Worm (Caenorhabditis elegans) whole organism, L3 larva: Measurements from ENCODE around the gene rib-2.

Experiments
- R02D3.7 ChIP-seq: fragments of 150-350 bp; optimal IDR thresholded peaks from 2 replicates; lab custom pipeline; 2014; ENCODE audit warnings: missing biosample characterization, missing genetic modification characterization
- ZK546.5 ChIP-seq: sonication (generic microtip); optimal IDR thresholded peaks from 2 replicates; lab custom pipeline; 2017; ENCODE audit warnings: missing biosample characterization, missing genetic modification characterization
- aly-2 ChIP-seq: fragments of 150-350 bp; optimal IDR thresholded peaks from 2 replicates; lab custom pipeline; 2014; ENCODE audit warnings: missing biosample characterization, missing genetic modification characterization
- ama-1 ChIP-seq: fragments of 150-350 bp; optimal IDR thresholded peaks from 2 replicates; lab custom pipeline; 2018
- ceh-16 ChIP-seq: sonication (generic microtip); optimal IDR thresholded peaks from 2 replicates; lab custom pipeline; 2017; ENCODE audit warnings: missing biosample characterization, missing genetic modification characterization
- ceh-28 ChIP-seq: fragments of 150-350 bp; optimal IDR thresholded peaks from 2 replicates; lab custom pipeline; 2014; ENCODE audit warnings: missing biosample characterization, missing genetic modification reagents, missing genetic modification characterization
- ceh-9 ChIP-seq: sonication (generic microtip); optimal IDR thresholded peaks from 2 replicates; lab custom pipeline; 2018; ENCODE audit warnings: missing biosample characterization, missing genetic modification characterization
- egl-27 ChIP-seq: sonication (generic microtip); optimal IDR thresholded peaks from 4 replicates; lab custom pipeline; 2017; ENCODE audit warnings: missing biosample characterization, missing genetic modification reagents, missing genetic modification characterization
- egl-5 ChIP-seq: fragments of 150-350 bp; optimal IDR thresholded peaks from 2 replicates; lab custom pipeline; 2017; ENCODE audit warnings: missing biosample characterization, missing genetic modification reagents, missing genetic modification characterization, inconsistent platforms
- elt-1 ChIP-seq: fragments of 150-350 bp; optimal IDR thresholded peaks from 2 replicates; lab custom pipeline; 2014; ENCODE audit warnings: missing biosample characterization, missing genetic modification characterization
- elt-3 ChIP-seq, 3 experiments: fragments of 150-350 bp in 1 of 3; sonication (generic microtip) in 2 of 3; optimal IDR thresholded peaks; 2 replicates in 2 of 3; 4 replicates in 1 of 3; lab custom pipeline; 2014 to 2017; ENCODE audit warnings: missing biosample characterization in 3 of 3, missing genetic modification characterization in 3 of 3
- fkh-10 ChIP-seq: sonication (generic microtip); optimal IDR thresholded peaks from 2 replicates; lab custom pipeline; 2017; ENCODE audit warnings: missing biosample characterization, missing genetic modification reagents, missing genetic modification characterization
- fos-1 ChIP-seq: fragments of 150-350 bp; optimal IDR thresholded peaks from 2 replicates; lab custom pipeline; 2014; ENCODE audit warnings: missing biosample characterization, missing genetic modification characterization
- hmg-11 ChIP-seq: sonication (generic microtip); optimal IDR thresholded peaks from 2 replicates; lab custom pipeline; 2016; ENCODE audit warnings: missing genetic modification characterization, missing compliant biosample characterization
- lin-15B ChIP-seq: fragments of 150-350 bp; optimal IDR thresholded peaks from 2 replicates; lab custom pipeline; 2014; ENCODE audit warnings: missing biosample characterization, missing genetic modification characterization
- mdl-1 ChIP-seq: fragments of 150-350 bp; optimal IDR thresholded peaks from 2 replicates; lab custom pipeline; 2014; ENCODE audit warnings: missing biosample characterization, missing genetic modification characterization
- mml-1 ChIP-seq: fragments of 150-350 bp; sonication (generic microtip); optimal IDR thresholded peaks from 3 replicates; lab custom pipeline; 2014; ENCODE audit warnings: missing biosample characterization, missing genetic modification characterization
- nfya-1 ChIP-seq: sonication (generic microtip); optimal IDR thresholded peaks from 2 replicates; lab custom pipeline; 2017; ENCODE audit warnings: missing genetic modification characterization, mild to moderate bottlenecking, missing compliant biosample characterization, antibody characterized with exemption, moderate library complexity; ENCODE audit not compliant: insufficient read depth
- nhr-12 ChIP-seq: fragments of 150-350 bp; optimal IDR thresholded peaks from 2 replicates; lab custom pipeline; 2014; ENCODE audit warnings: missing biosample characterization, missing genetic modification characterization
- nhr-23 ChIP-seq: fragments of 150-350 bp; optimal IDR thresholded peaks from 2 replicates; lab custom pipeline; 2014; ENCODE audit warnings: missing biosample characterization, missing genetic modification reagents, missing genetic modification characterization
- nhr-237 ChIP-seq: fragments of 150-350 bp; optimal IDR thresholded peaks from 2 replicates; lab custom pipeline; 2014; ENCODE audit warnings: missing biosample characterization, missing genetic modification characterization
- nhr-25 ChIP-seq: sonication (generic microtip); optimal IDR thresholded peaks from 2 replicates; lab custom pipeline; 2017; ENCODE audit warnings: missing biosample characterization, missing genetic modification characterization
- nhr-28 ChIP-seq: fragments of 150-350 bp; optimal IDR thresholded peaks from 2 replicates; lab custom pipeline; 2014; ENCODE audit warnings: missing biosample characterization, missing genetic modification characterization
- nhr-43 ChIP-seq: sonication (generic microtip); optimal IDR thresholded peaks from 2 replicates; lab custom pipeline; 2016; ENCODE audit warnings: mild to moderate bottlenecking, missing genetic modification characterization, missing compliant biosample characterization; ENCODE audit not compliant: poor library complexity, severe bottlenecking
- nhr-67 ChIP-seq: fragments of 150-350 bp; optimal IDR thresholded peaks from 2 replicates; lab custom pipeline; 2014; ENCODE audit warnings: missing biosample characterization, missing genetic modification characterization
- nhr-76 ChIP-seq: fragments of 150-350 bp; sonication (generic microtip); optimal IDR thresholded peaks from 5 replicates; lab custom pipeline; 2014; ENCODE audit warnings: missing biosample characterization, missing genetic modification characterization
- pha-4 ChIP-seq: fragments of 150-350 bp; optimal IDR thresholded peaks from 2 replicates; lab custom pipeline; 2014; ENCODE audit warnings: missing biosample characterization, missing genetic modification reagents, missing genetic modification characterization
- pqm-1 ChIP-seq: fragments of 150-350 bp; optimal IDR thresholded peaks from 2 replicates; lab custom pipeline; 2017; ENCODE audit warnings: missing biosample characterization, missing genetic modification characterization, inconsistent platforms
- sea-2 ChIP-seq: fragments of 150-350 bp; sonication (generic microtip); optimal IDR thresholded peaks from 4 replicates; lab custom pipeline; 2014; ENCODE audit warnings: missing biosample characterization, missing genetic modification reagents, missing genetic modification characterization
- skn-1 ChIP-seq: fragments of 150-350 bp; optimal IDR thresholded peaks from 2 replicates; lab custom pipeline; 2014; ENCODE audit warnings: missing biosample characterization, missing genetic modification characterization
- tbx-2 ChIP-seq: sonication (generic microtip); optimal IDR thresholded peaks from 2 replicates; lab custom pipeline; 2016; ENCODE audit warnings: mild to moderate bottlenecking, missing genetic modification characterization, missing compliant biosample characterization
- zag-1 ChIP-seq: fragments of 150-350 bp; optimal IDR thresholded peaks from 2 replicates; lab custom pipeline; 2014; ENCODE audit warnings: missing biosample characterization, missing genetic modification characterization
- ztf-11 ChIP-seq: fragments of 150-350 bp; optimal IDR thresholded peaks from 2 replicates; lab custom pipeline; 2014; ENCODE audit warnings: missing biosample characterization, missing genetic modification characterization
- ztf-4 ChIP-seq: fragments of 150-350 bp; optimal IDR thresholded peaks from 2 replicates; lab custom pipeline; 2014; ENCODE audit warnings: missing biosample characterization, missing genetic modification characterization

The rib-2 gene

DNA sequence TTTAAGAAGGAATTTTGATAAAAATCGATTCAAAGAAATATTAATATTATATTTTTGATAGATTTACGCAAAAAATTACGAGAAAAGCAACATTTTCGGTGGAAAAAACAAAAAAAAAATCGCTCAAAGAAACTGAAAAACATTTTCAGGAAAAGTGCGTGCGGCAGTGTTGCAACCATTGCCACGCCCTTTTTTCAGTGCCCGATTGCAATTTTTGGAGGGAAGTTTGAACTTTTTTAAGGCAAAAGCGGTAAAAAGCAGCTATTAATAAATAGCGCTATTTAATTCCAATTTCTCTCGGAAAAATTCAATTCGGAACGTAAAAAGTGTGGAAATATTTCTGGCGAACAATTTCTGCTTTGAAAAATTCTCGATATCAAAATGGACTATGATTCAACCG lies 21.6 kb upstream of the rib-2 start:
- TF ChIP-seq nhr-67 (no peak), pha-4 (no peak), mdl-1 (no peak), mml-1 (no peak), nhr-25 (tag; lab: Kevin White, UChicago) (no peak), nhr-12 (no peak), egl-5 (tag; lab: Kevin White, UChicago) (no peak), R02D3.7 (tag; lab: Kevin White, UChicago) (no peak), aly-2 (no peak), ztf-4 (tag; lab: Kevin White, UChicago) (no peak), ztf-11 (tag; lab: Kevin White, UChicago) (no peak), skn-1 (tag; lab: Kevin White, UChicago) (no peak), nhr-237 (tag; lab: Kevin White, UChicago) (no peak), nfya-1 (no peak), fkh-10 (GFP tag; lab: Kevin White, UChicago) (no peak), elt-1 (tag; lab: Kevin White, UChicago) (no peak), nhr-28 (tag; lab: Kevin White, UChicago) (no peak), pqm-1 (tag; lab: Kevin White, UChicago) (no peak)

DNA sequence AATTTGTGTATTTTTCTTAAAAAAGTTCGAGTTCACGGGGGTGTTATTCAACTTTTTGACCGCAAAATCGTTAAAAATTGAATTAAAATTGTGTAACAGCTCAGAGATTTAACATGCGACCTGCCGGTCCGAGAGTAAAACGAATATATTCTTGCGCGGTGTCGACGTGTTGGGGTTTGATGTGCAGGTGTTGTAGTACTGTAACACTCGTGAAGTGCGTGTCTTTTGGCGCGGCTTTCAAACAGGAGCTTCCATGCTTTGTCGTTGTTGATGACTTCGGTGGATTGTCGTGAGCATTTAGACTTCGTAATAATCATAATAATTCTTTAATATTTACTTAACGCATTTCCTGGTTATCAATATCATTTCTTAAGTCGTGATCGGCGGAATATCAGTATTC lies 12.1 kb upstream of the rib-2 start, which contains the start of gene tat-3:
tat-3 (minus strand) TSS at position 196 of the 400 bp plus-strand sequence.
- TF ChIP-seq pha-4, result peak; percentile 21
- TF ChIP-seq zag-1 (tag; lab: Kevin White, UChicago), result no peak
- no peak for TF ChIP-seq ZK546.5 (tag; lab: Kevin White, UChicago)
- TF ChIP-seq, all 47 proteins: peak for 1

DNA sequence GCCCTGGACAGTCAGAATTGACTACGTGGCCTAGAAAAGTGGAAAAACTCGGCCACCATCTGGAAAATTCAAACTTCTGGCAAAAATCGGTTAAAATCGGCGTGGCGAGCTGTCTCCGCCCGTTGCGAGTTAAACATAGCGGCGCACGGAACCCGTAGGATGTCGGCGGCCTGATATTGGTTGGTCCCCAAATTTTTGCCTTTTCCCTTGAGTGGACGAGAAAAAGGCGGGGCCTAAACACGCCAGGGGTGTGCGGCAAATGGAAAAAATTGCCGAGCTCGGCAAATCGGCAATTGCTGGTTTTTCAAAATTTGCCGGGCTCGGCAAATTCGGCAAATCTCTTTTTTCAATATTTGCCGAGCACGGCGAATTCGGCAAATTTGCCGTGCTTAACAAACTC lies 9.3 kb upstream of the rib-2 start:
- TF ChIP-seq nhr-237 (tag; lab: Kevin White, UChicago), result no peak
- no peak for TF ChIP-seq egl-27
- TF ChIP-seq aly-2, result no peak
- TF ChIP-seq hmg-11, result no peak
- TF ChIP-seq tbx-2 (tag; lab: Kevin White, UChicago), result no peak
- no peak for TF ChIP-seq ceh-16
- no peak for TF ChIP-seq nfya-1
- no peak for TF ChIP-seq nhr-23 (tag; lab: Kevin White, UChicago)
- no peak for TF ChIP-seq ztf-11 (tag; lab: Kevin White, UChicago)
- TF ChIP-seq nhr-67, result no peak
- TF ChIP-seq nhr-12, result no peak
- TF ChIP-seq elt-3 (tag; optimal IDR thresholded peaks at IDR 0.05; lab: Kevin White, UChicago), result no peak

DNA sequence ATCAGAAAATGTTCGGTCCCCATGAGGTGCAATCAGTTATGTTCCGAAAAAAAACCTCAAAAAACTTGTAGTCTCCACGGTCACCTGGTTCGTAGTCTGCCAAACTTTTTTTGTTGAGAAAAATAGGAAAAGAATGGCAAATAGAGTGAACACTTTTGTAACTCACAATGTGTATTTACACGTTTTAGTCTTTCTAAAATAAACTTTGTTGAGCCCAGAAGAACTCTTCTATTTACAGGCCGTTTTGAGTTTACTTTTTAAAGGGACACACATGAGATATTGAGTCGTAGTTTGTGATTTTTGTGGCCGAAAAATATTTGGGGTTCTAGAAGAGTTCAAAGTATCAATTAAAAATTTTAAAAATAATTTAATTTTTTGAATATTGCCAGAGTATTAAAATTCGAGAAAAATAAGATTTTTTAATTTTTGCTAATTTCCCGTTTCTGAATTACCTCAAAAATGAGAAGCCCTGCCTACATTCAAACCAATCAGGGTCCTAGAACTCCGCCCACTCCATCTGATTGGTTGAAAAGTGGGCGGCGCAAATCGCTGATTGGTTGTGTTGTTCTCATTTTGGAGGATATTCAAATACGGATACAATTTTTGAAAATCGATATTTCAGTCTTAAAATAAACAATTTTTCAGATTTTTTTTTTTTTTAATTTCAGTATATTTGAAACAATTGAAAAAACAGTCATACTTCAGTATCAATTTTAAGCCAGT lies 7.9 kb upstream of the rib-2 start:
- TF ChIP-seq egl-5 (tag; lab: Kevin White, UChicago) (no peak), nhr-76 (tag; lab: Kevin White, UChicago) (no peak), lin-15B (no peak), pha-4 (peak; percentile 94), fos-1 (no peak), nhr-28 (tag; lab: Kevin White, UChicago) (no peak), nfya-1 (peak; percentile 89), egl-27 (no peak), ceh-28 (tag; lab: Kevin White, UChicago) (no peak), ceh-9 (no peak), aly-2 (no peak), ama-1 (no peak), nhr-12 (no peak)

DNA sequence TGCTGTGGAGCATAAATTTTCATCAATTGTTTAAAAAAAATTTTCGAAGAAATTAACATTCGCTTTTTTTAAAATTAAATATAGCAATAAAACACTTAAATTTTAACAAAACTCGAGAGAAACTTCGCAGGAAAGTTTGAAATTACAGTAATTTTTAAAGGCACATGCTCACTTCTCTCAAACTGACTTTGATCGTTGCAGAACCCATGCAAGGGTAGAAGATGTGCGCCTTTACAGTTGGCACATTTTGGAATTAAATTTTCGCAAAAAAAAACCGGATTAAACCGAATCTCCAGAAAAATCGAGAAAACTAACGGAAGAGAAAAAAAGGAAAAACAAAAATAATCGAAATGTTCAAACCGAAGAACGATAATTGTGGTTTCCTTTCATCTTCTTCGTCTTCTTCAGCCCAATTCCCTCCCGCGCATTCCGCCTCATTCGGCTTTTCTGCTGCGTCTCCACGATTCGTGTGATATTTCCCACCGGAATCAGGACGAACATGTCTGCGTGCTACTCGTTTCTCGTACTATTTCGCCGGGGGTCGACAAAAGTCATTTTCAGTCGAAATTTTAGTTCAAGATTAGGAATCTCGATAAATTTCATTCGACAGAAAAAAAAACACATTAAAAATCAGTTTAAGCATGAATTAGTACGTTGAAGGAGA lies 6.2 kb upstream of the rib-2 start:
- TF ChIP-seq nhr-25 (tag; lab: Kevin White, UChicago) (peak; percentile 45), ama-1 (peak; percentile 8), nhr-23 (tag; lab: Kevin White, UChicago) (peak; percentile 67), hmg-11 (peak; percentile 23), sea-2 (no peak), nhr-43 (tag; lab: Kevin White, UChicago) (peak; percentile 30), tbx-2 (tag; lab: Kevin White, UChicago) (no peak)
- TF ChIP-seq, all 47 proteins: peak for 5
